Fruit fly (Drosophila melanogaster) whole organism, embryonic: Measurements from ENCODE around the gene Gen.

Source experiments
- ATbp ChIP-seq: fragments of 200-800 bp; sonication (Bioruptor generic); optimal IDR thresholded peaks from 2 replicates; lab custom pipeline; 2017; ENCODE audit warnings: missing biosample characterization, mild to moderate bottlenecking, missing genetic modification characterization, missing genetic modification reagents
- Aef1 ChIP-seq: fragments of 200-800 bp; sonication (Bioruptor generic); IDR thresholded peaks from 3 replicates; pipeline ENCODE4 v1.3.6; 2022; ENCODE audit warnings: missing biosample characterization, missing genetic modification characterization
- Asciz ChIP-seq: fragments of 200-800 bp; sonication (Bioruptor generic); optimal IDR thresholded peaks from 2 replicates; lab custom pipeline; 2017; ENCODE audit warnings: missing biosample characterization, mild to moderate bottlenecking, missing genetic modification characterization, missing genetic modification reagents
- B-H1 ChIP-seq: fragments of 200-800 bp; sonication (Bioruptor generic); IDR thresholded peaks from 3 replicates; pipeline ENCODE4 v1.3.6; 2022; ENCODE audit warnings: missing biosample characterization, missing genetic modification characterization
- Bgb ChIP-seq: fragments of 200-800 bp; sonication (Bioruptor generic); IDR thresholded peaks from 2 replicates; pipeline ENCODE4 v1.3.6; 2022; ENCODE audit warnings: missing biosample characterization, missing genetic modification characterization; ENCODE audit not compliant: partially characterized antibody
- CG1024 ChIP-seq: fragments of 200-800 bp; sonication (Bioruptor generic); IDR thresholded peaks from 2 replicates; pipeline ENCODE4 v1.3.6; 2022; ENCODE audit warnings: missing biosample characterization, missing genetic modification characterization
- CG12659 ChIP-seq: fragments of 200-800 bp; sonication (Bioruptor generic); optimal IDR thresholded peaks from 3 replicates; lab custom pipeline; 2017; ENCODE audit warnings: mild to moderate bottlenecking, missing biosample characterization, missing genetic modification reagents, missing genetic modification characterization
- CG12744 ChIP-seq: fragments of 200-800 bp; sonication (Bioruptor generic); optimal IDR thresholded peaks from 2 replicates; lab custom pipeline; 2016; ENCODE audit warnings: missing biosample characterization, missing genetic modification characterization
- CG13424 ChIP-seq: fragments of 200-800 bp; sonication (Bioruptor generic); optimal IDR thresholded peaks from 2 replicates; lab custom pipeline; 2019; ENCODE audit warnings: missing biosample characterization, mild to moderate bottlenecking, missing genetic modification characterization, moderate library complexity
- CG17912 ChIP-seq: fragments of 200-800 bp; sonication (Bioruptor generic); optimal IDR thresholded peaks from 2 replicates; lab custom pipeline; 2018; ENCODE audit warnings: missing biosample characterization, mild to moderate bottlenecking, missing genetic modification characterization
- CG18764 ChIP-seq: fragments of 200-800 bp; sonication (Bioruptor generic); optimal IDR thresholded peaks from 3 replicates; lab custom pipeline; 2016; ENCODE audit warnings: missing biosample characterization, missing genetic modification characterization
- CG2120 ChIP-seq: fragments of 200-800 bp; sonication (Bioruptor generic); optimal IDR thresholded peaks from 3 replicates; lab custom pipeline; 2016; ENCODE audit warnings: missing biosample characterization, missing genetic modification characterization
- CG2199 ChIP-seq: fragments of 200-800 bp; sonication (Bioruptor generic); IDR thresholded peaks from 3 replicates; pipeline ENCODE4 v1.3.6; 2022; ENCODE audit warnings: missing biosample characterization, missing genetic modification characterization
- CG3163 ChIP-seq: fragments of 200-800 bp; sonication (Bioruptor generic); optimal IDR thresholded peaks from 3 replicates; lab custom pipeline; 2016; ENCODE audit warnings: missing biosample characterization, missing genetic modification characterization
- CG3281 ChIP-seq: fragments of 200-800 bp; sonication (Bioruptor generic); optimal IDR thresholded peaks from 3 replicates; lab custom pipeline; 2017; ENCODE audit warnings: missing biosample characterization, mild to moderate bottlenecking, missing genetic modification characterization
- CG7963 ChIP-seq: fragments of 200-800 bp; sonication (Bioruptor generic); IDR thresholded peaks from 3 replicates; pipeline ENCODE4 v1.3.6; 2022; ENCODE audit warnings: missing biosample characterization, missing genetic modification characterization; ENCODE audit not compliant: partially characterized antibody
- CG8359 ChIP-seq: fragments of 200-800 bp; sonication (Bioruptor generic); optimal IDR thresholded peaks from 2 replicates; lab custom pipeline; 2017; ENCODE audit warnings: missing biosample characterization, mild to moderate bottlenecking, missing genetic modification characterization, borderline replicate concordance
- CoRest ChIP-seq: fragments of 200-800 bp; sonication (Bioruptor generic); optimal IDR thresholded peaks from 3 replicates; lab custom pipeline; 2018; ENCODE audit warnings: missing biosample characterization, mild to moderate bottlenecking, missing genetic modification characterization, moderate library complexity
- Drgx ChIP-seq: fragments of 200-800 bp; sonication (Bioruptor generic); IDR thresholded peaks from 2 replicates; pipeline ENCODE4 v1.3.6; 2022; ENCODE audit warnings: missing biosample characterization, missing genetic modification characterization
- ERR ChIP-seq: fragments of 200-800 bp; sonication (Bioruptor generic); optimal IDR thresholded peaks from 2 replicates; lab custom pipeline; 2016; ENCODE audit warnings: missing biosample characterization, missing genetic modification characterization
- HLH3B ChIP-seq: fragments of 200-800 bp; sonication (Bioruptor generic); IDR thresholded peaks from 2 replicates; pipeline ENCODE4 v1.3.6; 2022; ENCODE audit warnings: missing biosample characterization, missing genetic modification characterization
- Kr ChIP-seq: fragments of 200-800 bp; sonication (Bioruptor generic); optimal IDR thresholded peaks from 2 replicates; lab custom pipeline; 2017; ENCODE audit warnings: missing biosample characterization, mild to moderate bottlenecking, missing genetic modification characterization
- MESR4 ChIP-seq: fragments of 200-800 bp; sonication (Bioruptor generic); optimal IDR thresholded peaks from 2 replicates; lab custom pipeline; 2018; ENCODE audit warnings: missing biosample characterization, mild to moderate bottlenecking, missing genetic modification characterization, moderate library complexity
- MTF-1 ChIP-seq: fragments of 200-800 bp; sonication (Bioruptor generic); optimal IDR thresholded peaks from 2 replicates; lab custom pipeline; 2018; ENCODE audit warnings: missing biosample characterization, mild to moderate bottlenecking, missing genetic modification characterization, borderline replicate concordance
- NC2β ChIP-seq: fragments of 200-800 bp; sonication (Bioruptor generic); optimal IDR thresholded peaks from 2 replicates; lab custom pipeline; 2016; ENCODE audit warnings: missing biosample characterization, missing genetic modification characterization
- Xbp1 ChIP-seq: fragments of 200-800 bp; sonication (Bioruptor generic); optimal IDR thresholded peaks from 3 replicates; lab custom pipeline; 2016; ENCODE audit warnings: missing biosample characterization, mild to moderate bottlenecking, missing genetic modification characterization
- ap ChIP-seq: fragments of 200-800 bp; sonication (Bioruptor generic); IDR thresholded peaks from 2 replicates; pipeline ENCODE4 v1.3.6; 2022; ENCODE audit warnings: missing biosample characterization, missing genetic modification characterization
- bowl ChIP-seq: fragments of 200-800 bp; sonication (Bioruptor generic); IDR thresholded peaks from 2 replicates; pipeline ENCODE4 v1.3.6; 2022; ENCODE audit warnings: missing biosample characterization, missing genetic modification characterization
- bsh ChIP-seq, 2 experiments: fragments of 200-800 bp; sonication (Bioruptor generic); optimal IDR thresholded peaks; 2 replicates each; lab custom pipeline; 2017 to 2018; ENCODE audit warnings: mild to moderate bottlenecking in 2 of 2, missing biosample characterization in 2 of 2, missing genetic modification characterization in 2 of 2, moderate library complexity in 1 of 2
- da ChIP-seq: fragments of 200-800 bp; sonication (Bioruptor generic); optimal IDR thresholded peaks from 2 replicates; lab custom pipeline; 2016; ENCODE audit warnings: missing biosample characterization, missing genetic modification characterization
- dysf ChIP-seq: fragments of 200-800 bp; sonication (Bioruptor generic); IDR thresholded peaks from 3 replicates; pipeline ENCODE4 v1.3.6; 2022; ENCODE audit warnings: missing biosample characterization, missing genetic modification characterization
- grau ChIP-seq: fragments of 200-800 bp; optimal IDR thresholded peaks from 3 replicates; lab custom pipeline; 2019; ENCODE audit warnings: missing biosample characterization, mild to moderate bottlenecking, missing genetic modification characterization, moderate library complexity
- gsb ChIP-seq: fragments of 200-800 bp; sonication (Bioruptor generic); IDR thresholded peaks from 2 replicates; pipeline ENCODE4 v1.3.6; 2022; ENCODE audit warnings: missing biosample characterization, missing genetic modification characterization
- gsb-n ChIP-seq: fragments of 200-800 bp; sonication (Bioruptor generic); optimal IDR thresholded peaks from 3 replicates; lab custom pipeline; 2018; ENCODE audit warnings: missing biosample characterization, mild to moderate bottlenecking, missing genetic modification characterization
- klu ChIP-seq: fragments of 200-800 bp; sonication (Bioruptor generic); IDR thresholded peaks from 2 replicates; pipeline ENCODE4 v1.3.6; 2022; ENCODE audit warnings: missing biosample characterization, missing genetic modification characterization
- nerfin-1 ChIP-seq: fragments of 200-800 bp; sonication (Bioruptor generic); optimal IDR thresholded peaks from 3 replicates; lab custom pipeline; 2019; ENCODE audit warnings: missing biosample characterization, mild to moderate bottlenecking, missing genetic modification characterization, moderate library complexity
- nmo ChIP-seq: fragments of 200-800 bp; sonication (Bioruptor generic); optimal IDR thresholded peaks from 2 replicates; lab custom pipeline; 2018; ENCODE audit warnings: missing biosample characterization, mild to moderate bottlenecking, missing genetic modification characterization, moderate library complexity
- pb ChIP-seq: fragments of 200-800 bp; sonication (Bioruptor generic); optimal IDR thresholded peaks from 3 replicates; lab custom pipeline; 2016; ENCODE audit warnings: missing biosample characterization, missing genetic modification characterization
- pfk ChIP-seq: fragments of 200-800 bp; sonication (Bioruptor generic); optimal IDR thresholded peaks from 2 replicates; lab custom pipeline; 2018; ENCODE audit warnings: missing biosample characterization, mild to moderate bottlenecking, missing genetic modification characterization, moderate library complexity
- row ChIP-seq: fragments of 200-800 bp; sonication (Bioruptor generic); IDR thresholded peaks from 3 replicates; pipeline ENCODE4 v1.3.6; 2022; ENCODE audit warnings: missing biosample characterization, missing genetic modification characterization
- sisA ChIP-seq: fragments of 200-800 bp; sonication (Bioruptor generic); IDR thresholded peaks from 2 replicates; pipeline ENCODE4 v1.3.6; 2022; ENCODE audit warnings: missing biosample characterization, missing genetic modification characterization
- stc ChIP-seq: fragments of 200-800 bp; sonication (Bioruptor generic); IDR thresholded peaks from 2 replicates; pipeline ENCODE4 v1.3.6; 2022; ENCODE audit warnings: missing biosample characterization, missing genetic modification characterization
- tap ChIP-seq: fragments of 200-800 bp; optimal IDR thresholded peaks from 3 replicates; lab custom pipeline; 2019; ENCODE audit warnings: missing biosample characterization, mild to moderate bottlenecking, missing genetic modification characterization, moderate library complexity
- tll ChIP-seq, 2 experiments: fragments of 200-800 bp in 1 of 2; fragments of >200 bp in 1 of 2; sonication (Bioruptor generic) in 1 of 2; optimal IDR thresholded peaks; 2 replicates each; lab custom pipeline; 2017 to 2019; ENCODE audit warnings: missing biosample characterization in 2 of 2, missing genetic modification characterization in 2 of 2, mild to moderate bottlenecking in 1 of 2, moderate library complexity in 1 of 2
- tna ChIP-seq: fragments of 200-800 bp; sonication (Bioruptor generic); IDR thresholded peaks from 2 replicates; pipeline ENCODE4 v1.3.6; 2022; ENCODE audit warnings: missing biosample characterization, missing genetic modification characterization; ENCODE audit not compliant: partially characterized antibody
- toy ChIP-seq: fragments of 200-800 bp; sonication (Bioruptor generic); IDR thresholded peaks from 2 replicates; pipeline ENCODE4 v1.3.6; 2022; ENCODE audit warnings: missing biosample characterization, missing genetic modification characterization
- trem ChIP-seq: fragments of 200-800 bp; optimal IDR thresholded peaks from 3 replicates; lab custom pipeline; 2019; ENCODE audit warnings: missing biosample characterization, mild to moderate bottlenecking, missing genetic modification characterization, moderate library complexity
- zfh1 ChIP-seq: fragments of 200-800 bp; sonication (Bioruptor generic); IDR thresholded peaks from 3 replicates; pipeline ENCODE4 v1.3.6; 2022; ENCODE audit warnings: missing biosample characterization, missing genetic modification characterization

Gen gene

dm6 chr3L:5154917-5155613 is 2.9 kb upstream of the Gen start (continued):
- TF ChIP-seq Kr (GFP tag; lab: Kevin White, UChicago), result no peak
- peak; percentile 39 for TF ChIP-seq CG12744 (GFP tag; lab: Kevin White, UChicago)
- TF ChIP-seq toy, result peak; percentile 59
- TF ChIP-seq Xbp1 (GFP tag; lab: Kevin White, UChicago), result peak; percentile 82
- no peak; the same call in 1 of the 3 replicates for TF ChIP-seq Aef1 (GFP tag; lab: Robert Waterston, UW)
- peak; percentile 82; the same call in 1 of the 2 replicates for TF ChIP-seq sisA (GFP tag; lab: Robert Waterston, UW)
- TF ChIP-seq CG7963 (GFP tag; lab: Robert Waterston, UW), result no peak
- peak; percentile 58 for TF ChIP-seq nerfin-1 (tag; lab: Kevin White, UChicago)
- no peak for TF ChIP-seq tll (GFP tag; optimal IDR thresholded peaks at IDR 0.05; lab: Kevin White, UChicago)
- peak in 1 of 2 experiments; percentile 80 for TF ChIP-seq bsh (GFP tag; optimal IDR thresholded peaks at IDR 0.05; lab: Kevin White, UChicago)
- TF ChIP-seq grau (tag; lab: Kevin White, UChicago), result peak; percentile 59
- peak; percentile 54 for TF ChIP-seq gsb-n (tag; lab: Kevin White, UChicago)
- TF ChIP-seq CG3281 (GFP tag; lab: Kevin White, UChicago), result peak; percentile 79
- TF ChIP-seq CG8359 (GFP tag; lab: Kevin White, UChicago), result no peak
- peak; percentile 70 for TF ChIP-seq ATbp (GFP tag; lab: Kevin White, UChicago)
- TF ChIP-seq MESR4 (GFP tag; lab: Kevin White, UChicago), result no peak
- TF ChIP-seq trem (tag; lab: Kevin White, UChicago), result no peak
- TF ChIP-seq klu (GFP tag; lab: Robert Waterston, UW), result peak; percentile 44; the same call in 1 of the 2 replicates
- TF ChIP-seq CG2120 (GFP tag; lab: Kevin White, UChicago), result peak; percentile 91
- peak; percentile 56; the same call in 1 of the 2 replicates for TF ChIP-seq CG1024 (GFP tag; lab: Robert Waterston, UW)
- TF ChIP-seq da (GFP tag; lab: Kevin White, UChicago), result no peak
- peak; percentile 77 for TF ChIP-seq CG13424
- peak; percentile 39 for TF ChIP-seq tap (tag; lab: Kevin White, UChicago)
- TF ChIP-seq nmo (GFP tag; lab: Kevin White, UChicago), result peak; percentile 51
- TF ChIP-seq pfk (GFP tag; lab: Kevin White, UChicago), result no peak
- 0 out of 3 replicates have a peak, but pooled peaks have one; percentile 44 for TF ChIP-seq CG2199
- TF ChIP-seq pb, result peak; percentile 65
- peak; percentile 65 for TF ChIP-seq ap (GFP tag; lab: Robert Waterston, UW)
- peak; percentile 16 for TF ChIP-seq CG18764
- no peak for TF ChIP-seq NC2β (GFP tag; lab: Kevin White, UChicago)
- peak; percentile 55 for TF ChIP-seq CoRest (tag; lab: Kevin White, UChicago)
- TF ChIP-seq stc (GFP tag; lab: Robert Waterston, UW), result peak; percentile 85
- TF ChIP-seq CG17912 (GFP tag; lab: Kevin White, UChicago), result no peak
- TF ChIP-seq bowl (GFP tag; lab: Robert Waterston, UW), result 0 out of 2 replicates have a peak, but pooled peaks have one; percentile 21
- TF ChIP-seq CG3163 (GFP tag; lab: Kevin White, UChicago), result peak; percentile 52
- TF ChIP-seq Bgb (GFP tag; lab: Robert Waterston, UW), result no peak
- peak; percentile 93 for TF ChIP-seq row (GFP tag; lab: Robert Waterston, UW)
- peak; percentile 86 for TF ChIP-seq zfh1 (GFP tag; lab: Robert Waterston, UW)
- TF ChIP-seq Drgx (GFP tag; lab: Robert Waterston, UW), result peak; percentile 63
- peak; percentile 91 for TF ChIP-seq HLH3B (GFP tag; lab: Robert Waterston, UW)
- peak; percentile 60 for TF ChIP-seq B-H1 (GFP tag; lab: Robert Waterston, UW)
- peak; percentile 43; the same call in 1 of the 2 replicates for TF ChIP-seq gsb (GFP tag; lab: Robert Waterston, UW)
- TF ChIP-seq ERR, result peak; percentile 74
- no peak for TF ChIP-seq tna (GFP tag; lab: Robert Waterston, UW)
- TF ChIP-seq dysf, result peak; percentile 88
- TF ChIP-seq Asciz (GFP tag; lab: Kevin White, UChicago), result peak; percentile 58
- TF ChIP-seq MTF-1 (GFP tag; lab: Kevin White, UChicago), result no peak
- TF ChIP-seq CG12659 (GFP tag; lab: Kevin White, UChicago), result peak; percentile 73
